Worm (Caenorhabditis elegans) whole organism, L4 larva: ENCODE results near the gene acd-4.
A peak's percentile ranks its signal among the peaks of the same experiment; 100 is the strongest.

Experiments
- D1046.2 ChIP-seq: fragments of 200-800 bp; sonication (Bioruptor generic); IDR thresholded peaks from 2 replicates; pipeline ENCODE4 v1.3.6; 2022; ENCODE audit warnings: missing genetic modification characterization, missing compliant biosample characterization
- F26F4.8 ChIP-seq: fragments of 200-800 bp; sonication (Bioruptor generic); conservative IDR thresholded peaks from 2 replicates; pipeline ENCODE4 v1.3.6; 2022; ENCODE audit warnings: missing genetic modification characterization, missing compliant biosample characterization
- T20F7.1 ChIP-seq: fragments of 200-800 bp; sonication (Bioruptor generic); optimal IDR thresholded peaks from 2 replicates; lab custom pipeline; 2018; ENCODE audit warnings: mild to moderate bottlenecking, missing genetic modification characterization, missing compliant biosample characterization
- Y5F2A.4 ChIP-seq: fragments of 200-800 bp; sonication (Bioruptor generic); optimal IDR thresholded peaks from 2 replicates; lab custom pipeline; 2018; ENCODE audit warnings: mild to moderate bottlenecking, missing genetic modification characterization, missing compliant biosample characterization
- ZK337.2 ChIP-seq: fragments of 200-800 bp; sonication (Bioruptor generic); IDR thresholded peaks from 2 replicates; pipeline ENCODE4 v1.3.6; 2022; ENCODE audit warnings: missing genetic modification reagents, missing genetic modification characterization, missing compliant biosample characterization
- aha-1 ChIP-seq: fragments of 150-350 bp; peaks from one replicate; lab custom pipeline; 2014; ENCODE audit warnings: missing biosample characterization, missing genetic modification characterization
- aly-2 ChIP-seq: sonication (generic microtip); optimal IDR thresholded peaks from 2 replicates; lab custom pipeline; 2018; ENCODE audit warnings: missing biosample characterization, missing genetic modification characterization
- attf-4 ChIP-seq: sonication (generic microtip); optimal IDR thresholded peaks from 3 replicates; lab custom pipeline; 2017; ENCODE audit warnings: missing biosample characterization, missing genetic modification characterization
- ceh-20 ChIP-seq: fragments of 200-800 bp; sonication (Bioruptor generic); IDR thresholded peaks from 2 replicates; pipeline ENCODE4 v1.3.6; 2022; ENCODE audit warnings: missing genetic modification reagents, missing genetic modification characterization, missing compliant biosample characterization
- ceh-82 ChIP-seq: sonication (generic microtip); optimal IDR thresholded peaks from 2 replicates; lab custom pipeline; 2017; ENCODE audit warnings: missing biosample characterization, missing genetic modification characterization
- ces-1 ChIP-seq: fragments of 150-350 bp; sonication (generic microtip); optimal IDR thresholded peaks from 4 replicates; lab custom pipeline; 2014; ENCODE audit warnings: missing biosample characterization, missing genetic modification reagents, missing genetic modification characterization
- cey-2 ChIP-seq: sonication (generic microtip); optimal IDR thresholded peaks from 3 replicates; lab custom pipeline; 2017; ENCODE audit warnings: missing genetic modification characterization, mild to moderate bottlenecking, missing compliant biosample characterization, antibody characterized with exemption, borderline replicate concordance; ENCODE audit not compliant: insufficient read depth
- daf-12 ChIP-seq: fragments of 150-350 bp; optimal IDR thresholded peaks from 2 replicates; lab custom pipeline; 2014; ENCODE audit warnings: missing biosample characterization, missing genetic modification reagents, missing genetic modification characterization
- daf-16 ChIP-seq, 3 experiments: sonication (generic microtip); optimal IDR thresholded peaks; 2 replicates each; lab custom pipeline; 2016 to 2017; ENCODE audit warnings: missing genetic modification characterization in 3 of 3, missing genetic modification reagents in 3 of 3, mild to moderate bottlenecking in 2 of 3, missing compliant biosample characterization in 2 of 3, missing biosample characterization in 1 of 3, moderate library complexity in 1 of 3
- dpl-1 ChIP-seq: fragments of 150-350 bp; optimal IDR thresholded peaks from 2 replicates; lab custom pipeline; 2014; ENCODE audit warnings: missing biosample characterization, missing genetic modification reagents, missing genetic modification characterization
- duxl-1 ChIP-seq: sonication (generic microtip); optimal IDR thresholded peaks from 2 replicates; lab custom pipeline; 2016; ENCODE audit warnings: mild to moderate bottlenecking, missing genetic modification characterization, moderate library complexity, missing compliant biosample characterization; ENCODE audit not compliant: poor library complexity
- dve-1 ChIP-seq: sonication (generic microtip); optimal IDR thresholded peaks from 2 replicates; lab custom pipeline; 2017; ENCODE audit warnings: antibody characterized with exemption, mild to moderate bottlenecking, missing genetic modification characterization, missing compliant biosample characterization; ENCODE audit not compliant: insufficient read depth
- fos-1 ChIP-seq: fragments of 150-350 bp; optimal IDR thresholded peaks from 2 replicates; lab custom pipeline; 2014; ENCODE audit warnings: missing biosample characterization, missing genetic modification characterization
- hlh-11 ChIP-seq: fragments of 200-800 bp; sonication (Bioruptor generic); optimal IDR thresholded peaks from 2 replicates; lab custom pipeline; 2018; ENCODE audit warnings: mild to moderate bottlenecking, missing genetic modification characterization, missing compliant biosample characterization
- hlh-30 ChIP-seq: sonication (generic microtip); optimal IDR thresholded peaks from 2 replicates; lab custom pipeline; 2017; ENCODE audit warnings: antibody characterized with exemption, mild to moderate bottlenecking, missing genetic modification characterization, missing compliant biosample characterization; ENCODE audit not compliant: insufficient read depth
- hmg-1.1 ChIP-seq: fragments of 200-800 bp; sonication (Bioruptor generic); IDR thresholded peaks from 2 replicates; pipeline ENCODE4 v1.3.6; 2022; ENCODE audit warnings: missing genetic modification reagents, missing genetic modification characterization, missing compliant biosample characterization
- jun-1 ChIP-seq: fragments of 150-350 bp; optimal IDR thresholded peaks from 2 replicates; lab custom pipeline; 2014; ENCODE audit warnings: missing biosample characterization, missing genetic modification reagents, missing genetic modification characterization
- lin-1 ChIP-seq: fragments of 200-800 bp; sonication (Bioruptor generic); IDR thresholded peaks from 2 replicates; pipeline ENCODE4 v1.3.6; 2022; ENCODE audit warnings: missing genetic modification reagents, missing genetic modification characterization, missing compliant biosample characterization
- lin-13 ChIP-seq: fragments of 150-350 bp; optimal IDR thresholded peaks from 2 replicates; lab custom pipeline; 2014; ENCODE audit warnings: missing biosample characterization, missing genetic modification reagents, missing genetic modification characterization
- lin-38 ChIP-seq: fragments of 200-800 bp; sonication (Bioruptor generic); IDR thresholded peaks from 2 replicates; pipeline ENCODE4 v1.3.6; 2022; ENCODE audit warnings: missing genetic modification reagents, missing genetic modification characterization, missing compliant biosample characterization
- lsy-2 ChIP-seq, 2 experiments: fragments of 150-350 bp in 1 of 2; sonication (generic microtip) in 1 of 2; optimal IDR thresholded peaks; 2 replicates each; lab custom pipeline; 2014 to 2017; ENCODE audit warnings: missing biosample characterization in 2 of 2, missing genetic modification characterization in 2 of 2
- madf-9 ChIP-seq: fragments of 200-800 bp; sonication (Bioruptor generic); conservative IDR thresholded peaks from 2 replicates; pipeline ENCODE4 v1.3.6; 2022; ENCODE audit warnings: missing genetic modification reagents, missing genetic modification characterization, missing compliant biosample characterization
- mxl-2 ChIP-seq: fragments of 200-800 bp; sonication (Bioruptor generic); conservative IDR thresholded peaks from 2 replicates; pipeline ENCODE4 v1.3.6; 2022; ENCODE audit warnings: missing genetic modification reagents, missing genetic modification characterization, missing compliant biosample characterization
- mxl-3 ChIP-seq: fragments of 200-800 bp; sonication (Bioruptor generic); optimal IDR thresholded peaks from 2 replicates; lab custom pipeline; 2018; ENCODE audit warnings: mild to moderate bottlenecking, missing genetic modification characterization, missing compliant biosample characterization
- nhr-10 ChIP-seq: fragments of 150-350 bp; optimal IDR thresholded peaks from 2 replicates; lab custom pipeline; 2014; ENCODE audit warnings: missing biosample characterization, missing genetic modification characterization
- nhr-102 ChIP-seq: sonication (generic microtip); optimal IDR thresholded peaks from 2 replicates; lab custom pipeline; 2016; ENCODE audit warnings: mild to moderate bottlenecking, missing genetic modification characterization, moderate library complexity, missing compliant biosample characterization
- nhr-11 ChIP-seq: fragments of 150-350 bp; optimal IDR thresholded peaks from 2 replicates; lab custom pipeline; 2014; ENCODE audit warnings: missing biosample characterization, missing genetic modification characterization
- nhr-111 ChIP-seq: fragments of 200-800 bp; sonication (Bioruptor generic); optimal IDR thresholded peaks from 2 replicates; lab custom pipeline; 2018; ENCODE audit warnings: mild to moderate bottlenecking, missing genetic modification characterization, missing compliant biosample characterization
- nhr-28 ChIP-seq: fragments of 150-350 bp; optimal IDR thresholded peaks from 2 replicates; lab custom pipeline; 2014; ENCODE audit warnings: missing biosample characterization, missing genetic modification characterization
- nhr-48 ChIP-seq: sonication (generic microtip); optimal IDR thresholded peaks from 2 replicates; lab custom pipeline; 2016; ENCODE audit warnings: mild to moderate bottlenecking, missing genetic modification characterization, missing compliant biosample characterization
- nhr-76 ChIP-seq: fragments of 150-350 bp; optimal IDR thresholded peaks from 2 replicates; lab custom pipeline; 2014; ENCODE audit warnings: missing biosample characterization, missing genetic modification characterization
- skn-1 ChIP-seq: fragments of 150-350 bp; optimal IDR thresholded peaks from 2 replicates; lab custom pipeline; 2014; ENCODE audit warnings: missing biosample characterization, missing genetic modification characterization
- tag-97 ChIP-seq: fragments of 200-800 bp; sonication (Bioruptor generic); IDR thresholded peaks from 2 replicates; pipeline ENCODE4 v1.3.6; 2022; ENCODE audit warnings: missing genetic modification characterization, missing compliant biosample characterization
- unc-130 ChIP-seq: sonication (generic microtip); optimal IDR thresholded peaks from 2 replicates; lab custom pipeline; 2016; ENCODE audit warnings: missing genetic modification reagents, missing genetic modification characterization, missing compliant biosample characterization
- unc-39 ChIP-seq: sonication (generic microtip); optimal IDR thresholded peaks from 2 replicates; lab custom pipeline; 2017; ENCODE audit warnings: missing biosample characterization, missing genetic modification characterization
- unc-62 ChIP-seq, 3 experiments: fragments of 150-350 bp in 1 of 3; sonication (generic microtip); optimal IDR thresholded peaks in 2 of 3; peaks in 1 of 3; 1 replicate in 1 of 3; 2 replicates in 2 of 3; lab custom pipeline; 2014 to 2017; ENCODE audit warnings: missing biosample characterization in 3 of 3, missing genetic modification characterization in 3 of 3, missing genetic modification reagents in 3 of 3, missing genotype in 1 of 3
- vab-7 ChIP-seq: fragments of 200-800 bp; sonication (Bioruptor generic); IDR thresholded peaks from 2 replicates; pipeline ENCODE4 v1.3.6; 2022; ENCODE audit warnings: missing genetic modification reagents, missing genetic modification characterization, missing compliant biosample characterization
- zag-1 ChIP-seq: fragments of 150-350 bp; optimal IDR thresholded peaks from 2 replicates; lab custom pipeline; 2014; ENCODE audit warnings: missing biosample characterization, missing genetic modification characterization
- zfp-2 ChIP-seq: sonication (generic microtip); optimal IDR thresholded peaks from 2 replicates; lab custom pipeline; 2016; ENCODE audit warnings: mild to moderate bottlenecking, missing genetic modification characterization, missing compliant biosample characterization
- zip-11 ChIP-seq: fragments of 200-800 bp; sonication (Bioruptor generic); IDR thresholded peaks from 2 replicates; pipeline ENCODE4 v1.3.6; 2022; ENCODE audit warnings: missing genetic modification characterization, missing compliant biosample characterization
- ztf-7 ChIP-seq: fragments of 150-350 bp; optimal IDR thresholded peaks from 2 replicates; lab custom pipeline; 2014; ENCODE audit warnings: missing biosample characterization, missing genetic modification characterization

acd-4 gene

ce11 chrV:8652177-8652576 lies 14.2 kb downstream of the acd-4 start:
- TF ChIP-seq hlh-30 (tag; lab: Kevin White, UChicago), result no peak
- no peak for TF ChIP-seq ceh-20 (GFP tag; lab: Robert Waterston, UW)
- peak in 1 of 2 experiments; percentile 93 for TF ChIP-seq unc-62 (GFP tag; optimal IDR thresholded peaks at IDR 0.05 in 1 of 2; lab: Kevin White, UChicago)
- no peak for TF ChIP-seq unc-62 (tag; optimal IDR thresholded peaks at IDR 0.05; lab: Kevin White, UChicago)
- peak; percentile 5 for TF ChIP-seq hlh-11 (tag; lab: Kevin White, UChicago)
- TF ChIP-seq aha-1 (tag; lab: Kevin White, UChicago), result peak; percentile 81
- peak; percentile 1 for TF ChIP-seq mxl-3 (GFP tag; lab: Kevin White, UChicago)
- no peak for TF ChIP-seq zag-1 (tag; lab: Kevin White, UChicago)
- peak; percentile 6 for TF ChIP-seq nhr-28 (tag; lab: Kevin White, UChicago)

- no peak for TF ChIP-seq unc-130 (GFP tag; lab: Kevin White, UChicago)
- TF ChIP-seq D1046.2 (GFP tag; lab: Robert Waterston, UW), result no peak
- peak; percentile 67 for TF ChIP-seq nhr-48
- no peak for TF ChIP-seq lsy-2 (tag; optimal IDR thresholded peaks at IDR 0.05; lab: Kevin White, UChicago)
- no peak for TF ChIP-seq zip-11
- no peak for TF ChIP-seq nhr-11
- 0 out of 2 replicates have a peak, but pooled peaks have one; percentile 13 for TF ChIP-seq hmg-1.1 (GFP tag; lab: Robert Waterston, UW)
- TF ChIP-seq zfp-2 (tag; lab: Kevin White, UChicago), result no peak
- no peak for TF ChIP-seq skn-1 (tag; lab: Kevin White, UChicago)
- no peak for TF ChIP-seq fos-1 (tag; lab: Kevin White, UChicago)
- no peak for TF ChIP-seq dpl-1 (GFP tag; lab: Kevin White, UChicago)
- TF ChIP-seq nhr-102 (tag; lab: Kevin White, UChicago), result no peak
- TF ChIP-seq unc-62 (GFP tag; optimal IDR thresholded peaks at IDR 0.05 in 1 of 2; lab: Kevin White, UChicago), result peak in 1 of 2 experiments; percentile 92
- no peak for TF ChIP-seq unc-62 (tag; optimal IDR thresholded peaks at IDR 0.05; lab: Kevin White, UChicago)
- no peak for TF ChIP-seq nhr-111 (GFP tag; lab: Kevin White, UChicago)
- no peak for TF ChIP-seq attf-4
- TF ChIP-seq nhr-28 (tag; lab: Kevin White, UChicago), result peak; percentile 61
- no peak for TF ChIP-seq jun-1
- TF ChIP-seq ztf-7, result no peak
- no peak for TF ChIP-seq lin-1 (GFP tag; lab: Robert Waterston, UW)
- no peak for TF ChIP-seq daf-12 (tag; lab: Kevin White, UChicago)
- TF ChIP-seq lin-13, result no peak
- TF ChIP-seq Y5F2A.4 (GFP tag; lab: Kevin White, UChicago), result no peak
- TF ChIP-seq cey-2 (tag; lab: Kevin White, UChicago), result no peak
- no peak for TF ChIP-seq duxl-1 (tag; lab: Kevin White, UChicago)
- TF ChIP-seq dve-1 (tag; lab: Kevin White, UChicago), result no peak
- no peak for TF ChIP-seq ces-1 (GFP tag; lab: Kevin White, UChicago)
- no peak for TF ChIP-seq madf-9 (GFP tag; lab: Robert Waterston, UW)
- TF ChIP-seq unc-39, result no peak
- TF ChIP-seq F26F4.8, result no peak
- TF ChIP-seq ceh-82 (tag; lab: Kevin White, UChicago), result no peak
- 0 out of 2 replicates have a peak, but pooled peaks have one; percentile 27 for TF ChIP-seq mxl-2 (GFP tag; lab: Robert Waterston, UW)
- TF ChIP-seq aly-2 (tag; lab: Kevin White, UChicago), result no peak
- peak; percentile 87 for TF ChIP-seq aha-1 (tag; lab: Kevin White, UChicago)
- TF ChIP-seq daf-16 (GFP tag; optimal IDR thresholded peaks at IDR 0.05; lab: Kevin White, UChicago), result no peak
- TF ChIP-seq daf-16 (tag; optimal IDR thresholded peaks at IDR 0.05; lab: Kevin White, UChicago), result no peak
- no peak for TF ChIP-seq ZK337.2 (GFP tag; lab: Robert Waterston, UW)
- no peak for TF ChIP-seq T20F7.1
- TF ChIP-seq lin-38 (GFP tag; lab: Robert Waterston, UW), result no peak
- no peak for TF ChIP-seq mxl-3 (GFP tag; lab: Kevin White, UChicago)
- no peak for TF ChIP-seq vab-7
- TF ChIP-seq tag-97 (GFP tag; lab: Robert Waterston, UW), result no peak
- no peak for TF ChIP-seq nhr-76 (tag; lab: Kevin White, UChicago)
- TF ChIP-seq nhr-10 (tag; lab: Kevin White, UChicago), result no peak
- TF ChIP-seq hlh-30 (tag; lab: Kevin White, UChicago), result peak; percentile 10
Measured at ce11 chrV:8653080-8653821, 15.2 kb downstream of the acd-4 start.
